Worm (Caenorhabditis elegans) whole organism, late embryonic: Measurements from ENCODE around the gene rps-4.
A peak's percentile ranks its signal among the peaks of the same experiment; 100 is the strongest.

ENCODE experiments used
- C08G9.2 ChIP-seq: sonication (generic microtip); optimal IDR thresholded peaks from 2 replicates; lab custom pipeline; 2016; ENCODE audit warnings: mild to moderate bottlenecking, missing genetic modification characterization, moderate library complexity, missing compliant biosample characterization
- K02D7.2 ChIP-seq: sonication (generic microtip); optimal IDR thresholded peaks from 2 replicates; lab custom pipeline; 2017; ENCODE audit warnings: mild to moderate bottlenecking, missing genetic modification characterization, missing compliant biosample characterization
- K09A11.1 ChIP-seq: sonication (generic microtip); optimal IDR thresholded peaks from 2 replicates; lab custom pipeline; 2017; ENCODE audit warnings: antibody characterized with exemption, mild to moderate bottlenecking, missing genetic modification characterization, missing compliant biosample characterization; ENCODE audit not compliant: insufficient read depth
- ceh-18 ChIP-seq: sonication (generic microtip); optimal IDR thresholded peaks from 2 replicates; lab custom pipeline; 2016; ENCODE audit warnings: missing genetic modification characterization, missing compliant biosample characterization
- ceh-19 ChIP-seq: fragments of 200-800 bp; sonication (Bioruptor generic); optimal IDR thresholded peaks from 2 replicates; lab custom pipeline; 2018; ENCODE audit warnings: mild to moderate bottlenecking, missing genetic modification characterization, missing compliant biosample characterization
- ceh-22 ChIP-seq: sonication (generic microtip); optimal IDR thresholded peaks from 2 replicates; lab custom pipeline; 2017; ENCODE audit warnings: missing biosample characterization, missing genetic modification characterization
- ceh-30 ChIP-seq: fragments of 150-350 bp; optimal IDR thresholded peaks from 2 replicates; lab custom pipeline; 2014; ENCODE audit warnings: missing biosample characterization, missing genetic modification characterization
- ceh-31 ChIP-seq: sonication (generic microtip); optimal IDR thresholded peaks from 2 replicates; lab custom pipeline; 2016; ENCODE audit warnings: missing genetic modification characterization, missing compliant biosample characterization
- ceh-34 ChIP-seq: sonication (generic microtip); optimal IDR thresholded peaks from 2 replicates; lab custom pipeline; 2016; ENCODE audit warnings: mild to moderate bottlenecking, missing genetic modification characterization, missing compliant biosample characterization
- ceh-45 ChIP-seq: fragments of 200-800 bp; sonication (Bioruptor generic); IDR thresholded peaks from 2 replicates; pipeline ENCODE4 v1.3.6; 2022; ENCODE audit warnings: missing genetic modification reagents, missing genetic modification characterization, missing compliant biosample characterization
- ceh-6 ChIP-seq: fragments of 200-800 bp; sonication (Bioruptor generic); optimal IDR thresholded peaks from 2 replicates; lab custom pipeline; 2018; ENCODE audit warnings: mild to moderate bottlenecking, missing genetic modification characterization, missing compliant biosample characterization
- che-1 ChIP-seq: sonication (generic microtip); optimal IDR thresholded peaks from 2 replicates; lab custom pipeline; 2016; ENCODE audit warnings: mild to moderate bottlenecking, missing genetic modification characterization, missing compliant biosample characterization
- dmd-4 ChIP-seq: sonication (generic microtip); optimal IDR thresholded peaks from 2 replicates; lab custom pipeline; 2016; ENCODE audit warnings: borderline replicate concordance, missing genetic modification characterization, missing compliant biosample characterization
- dve-1 ChIP-seq: sonication (generic microtip); optimal IDR thresholded peaks from 2 replicates; lab custom pipeline; 2017; ENCODE audit warnings: antibody characterized with exemption, mild to moderate bottlenecking, missing genetic modification characterization, missing compliant biosample characterization
- elt-2 ChIP-seq: sonication (generic microtip); optimal IDR thresholded peaks from 2 replicates; lab custom pipeline; 2016; ENCODE audit warnings: missing genetic modification reagents, missing genetic modification characterization, missing compliant biosample characterization
- elt-4 ChIP-seq: sonication (generic microtip); optimal IDR thresholded peaks from 2 replicates; lab custom pipeline; 2016; ENCODE audit warnings: missing genetic modification characterization, missing compliant biosample characterization
- ets-4 ChIP-seq: sonication (generic microtip); optimal IDR thresholded peaks from 2 replicates; lab custom pipeline; 2016; ENCODE audit warnings: missing genetic modification characterization, missing compliant biosample characterization
- hlh-13 ChIP-seq: fragments of 200-800 bp; sonication (Bioruptor generic); optimal IDR thresholded peaks from 2 replicates; lab custom pipeline; 2018; ENCODE audit warnings: mild to moderate bottlenecking, missing genetic modification characterization, missing compliant biosample characterization
- hlh-30 ChIP-seq: sonication (generic microtip); optimal IDR thresholded peaks from 2 replicates; lab custom pipeline; 2017; ENCODE audit warnings: antibody characterized with exemption, missing genetic modification characterization, missing compliant biosample characterization; ENCODE audit not compliant: insufficient read depth
- nfya-1 ChIP-seq: sonication (generic microtip); optimal IDR thresholded peaks from 2 replicates; lab custom pipeline; 2017; ENCODE audit warnings: missing genetic modification characterization, mild to moderate bottlenecking, missing compliant biosample characterization, antibody characterized with exemption, moderate library complexity
- nhr-232 ChIP-seq: sonication (generic microtip); optimal IDR thresholded peaks from 2 replicates; lab custom pipeline; 2016; ENCODE audit warnings: missing genetic modification characterization, missing compliant biosample characterization
- npax-4 ChIP-seq: sonication (generic microtip); optimal IDR thresholded peaks from 2 replicates; lab custom pipeline; 2016; ENCODE audit warnings: missing genetic modification characterization, missing compliant biosample characterization
- pat-9 ChIP-seq: fragments of 200-800 bp; sonication (Bioruptor generic); optimal IDR thresholded peaks from 2 replicates; lab custom pipeline; 2018; ENCODE audit warnings: mild to moderate bottlenecking, missing genetic modification characterization, moderate library complexity, missing compliant biosample characterization
- pax-1 ChIP-seq: fragments of 150-350 bp; optimal IDR thresholded peaks from 2 replicates; lab custom pipeline; 2014; ENCODE audit warnings: missing biosample characterization, missing genetic modification characterization
- pqm-1 ChIP-seq: sonication (generic microtip); optimal IDR thresholded peaks from 2 replicates; lab custom pipeline; 2016; ENCODE audit warnings: missing genetic modification characterization, missing compliant biosample characterization
- pros-1 ChIP-seq: fragments of 150-350 bp; optimal IDR thresholded peaks from 2 replicates; lab custom pipeline; 2014; ENCODE audit warnings: missing biosample characterization, missing genetic modification reagents, missing genetic modification characterization
- ref-2 ChIP-seq: sonication (generic microtip); optimal IDR thresholded peaks from 2 replicates; lab custom pipeline; 2016; ENCODE audit warnings: missing genetic modification characterization, missing compliant biosample characterization
- rnt-1 ChIP-seq: sonication (generic microtip); optimal IDR thresholded peaks from 2 replicates; lab custom pipeline; 2016; ENCODE audit warnings: missing genetic modification characterization, missing compliant biosample characterization
- sox-4 ChIP-seq: sonication (generic microtip); optimal IDR thresholded peaks from 2 replicates; lab custom pipeline; 2017; ENCODE audit warnings: mild to moderate bottlenecking, missing genetic modification characterization, inconsistent platforms, missing compliant biosample characterization
- ttx-3 ChIP-seq: sonication (generic microtip); optimal IDR thresholded peaks from 2 replicates; lab custom pipeline; 2016; ENCODE audit warnings: missing genetic modification reagents, missing genetic modification characterization, missing compliant biosample characterization
- unc-3 ChIP-seq, 2 experiments: fragments of 200-800 bp in 1 of 2; sonication (Bioruptor generic) in 1 of 2; sonication (generic microtip) in 1 of 2; conservative IDR thresholded peaks in 1 of 2; optimal IDR thresholded peaks in 1 of 2; 2 replicates each; pipeline versions ENCODE4 v1.3.6 to Lab custom; 2016 to 2022; ENCODE audit warnings: missing compliant biosample characterization in 2 of 2, missing genetic modification characterization in 2 of 2, missing genetic modification reagents in 1 of 2
- unc-55 ChIP-seq: sonication (generic microtip); optimal IDR thresholded peaks from 2 replicates; lab custom pipeline; 2017; ENCODE audit warnings: missing biosample characterization, missing genetic modification reagents, missing genetic modification characterization
- ztf-16 ChIP-seq: sonication (generic microtip); optimal IDR thresholded peaks from 2 replicates; lab custom pipeline; 2017; ENCODE audit warnings: missing genetic modification characterization, missing compliant biosample characterization

Gene rps-4

DNA sequence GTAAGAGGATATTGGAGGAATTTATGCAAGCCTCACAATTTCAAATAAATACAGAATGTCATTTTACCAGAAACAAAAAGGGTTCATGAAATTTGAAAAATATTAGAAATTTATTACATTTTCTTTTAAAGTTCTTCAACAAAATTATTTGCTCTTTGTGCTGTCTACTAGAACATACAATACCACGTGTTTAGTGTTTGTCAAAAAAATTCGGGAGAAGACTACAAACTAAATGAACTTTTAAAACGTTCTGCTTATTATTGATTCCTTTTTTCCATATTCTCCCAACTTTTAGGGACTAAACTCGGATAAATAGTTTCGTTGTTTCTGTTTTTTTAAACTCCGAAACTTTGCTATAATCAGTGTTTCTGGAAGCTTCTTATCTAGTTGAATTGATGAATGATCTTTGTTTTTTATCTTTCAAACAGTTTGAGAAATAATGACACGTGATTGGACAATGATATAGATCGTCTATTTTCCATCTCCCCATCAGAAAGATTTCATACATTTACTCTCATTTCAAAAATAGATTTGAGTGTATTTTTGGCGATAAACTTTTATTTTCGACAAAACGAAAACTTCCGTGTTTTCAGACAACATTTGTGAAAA, 35.7 kb downstream of the rps-4 start:
- no peak for TF ChIP-seq ets-4
- no peak for TF ChIP-seq ref-2
- TF ChIP-seq ceh-22 (tag; lab: Kevin White, UChicago) = no peak
- TF ChIP-seq hlh-13 (GFP tag; lab: Kevin White, UChicago) = no peak
- no peak for TF ChIP-seq ttx-3
- TF ChIP-seq che-1 (tag; lab: Kevin White, UChicago) = no peak
- no peak for TF ChIP-seq ceh-6 (GFP tag; lab: Kevin White, UChicago)
- no peak for TF ChIP-seq K09A11.1 (tag; lab: Kevin White, UChicago)
- TF ChIP-seq elt-4 (tag; lab: Kevin White, UChicago) = no peak
- no peak for TF ChIP-seq dve-1 (tag; lab: Kevin White, UChicago)
- TF ChIP-seq npax-4 (tag; lab: Kevin White, UChicago) = no peak
- TF ChIP-seq ceh-19 (GFP tag; lab: Kevin White, UChicago) = no peak
- no peak for TF ChIP-seq ztf-16 (tag; lab: Kevin White, UChicago)

DNA sequence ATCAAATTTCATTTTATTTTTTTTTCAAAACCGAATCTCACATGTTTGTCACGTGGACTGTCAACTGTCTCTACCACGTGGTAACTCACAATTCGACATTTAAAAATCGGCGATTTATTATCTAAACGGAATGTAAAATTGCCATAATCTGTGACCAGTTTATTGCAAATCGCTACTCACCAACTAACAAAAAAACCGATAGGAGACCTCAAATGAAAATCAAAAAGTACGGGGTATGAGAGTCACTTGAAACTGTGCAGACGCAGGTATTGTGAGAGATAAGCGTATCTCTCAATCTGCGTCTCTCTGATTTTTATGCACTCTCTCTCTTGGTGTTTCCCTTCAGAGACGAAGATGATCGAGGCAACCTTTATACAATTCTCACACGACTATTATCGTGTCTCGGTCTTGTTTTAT, 36.7 kb downstream of the rps-4 start:
- TF ChIP-seq elt-2 (tag; lab: Kevin White, UChicago) (peak; percentile 62), pqm-1 (tag; lab: Kevin White, UChicago) (peak; percentile 30), unc-55 (GFP tag; lab: Kevin White, UChicago) (peak; percentile 13), pat-9 (tag; lab: Kevin White, UChicago) (no peak), ceh-18 (tag; lab: Kevin White, UChicago) (peak; percentile 1), dve-1 (tag; lab: Kevin White, UChicago) (peak; percentile 27)

DNA sequence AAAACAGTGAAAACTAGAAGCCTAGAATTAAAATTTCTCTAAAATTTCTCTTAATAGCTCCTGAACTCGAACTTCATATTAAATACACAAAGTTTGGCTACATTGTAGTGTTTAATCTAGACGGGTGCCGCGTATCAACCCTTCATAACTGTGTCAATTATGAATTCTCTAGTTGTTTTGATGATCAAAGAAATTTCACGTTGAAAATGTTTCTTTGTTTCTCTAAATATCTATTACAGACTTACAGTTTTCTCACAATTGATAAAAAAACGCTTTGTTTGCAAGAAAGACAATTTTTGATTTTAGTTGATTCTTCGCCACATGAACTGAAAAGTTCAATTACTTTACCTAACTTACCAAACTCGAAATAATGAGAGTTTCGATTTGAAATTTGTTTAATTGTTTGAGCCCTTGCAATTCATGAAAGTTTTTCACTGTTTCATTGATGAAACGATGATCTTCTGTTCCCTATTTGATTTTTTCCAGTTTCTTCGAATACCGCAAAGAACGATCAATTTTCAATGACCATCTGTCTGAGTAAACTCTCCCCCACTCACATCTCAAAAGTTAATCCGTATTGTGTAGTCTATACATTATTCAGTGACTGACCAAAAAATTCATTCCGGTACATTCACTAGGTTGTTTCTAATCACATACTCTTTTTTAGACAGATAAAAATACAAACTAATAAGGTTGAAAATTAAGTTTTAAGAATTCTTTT, 37.7 kb downstream of the rps-4 start:
- TF ChIP-seq ceh-31 (tag; lab: Kevin White, UChicago) = no peak
- no peak for TF ChIP-seq unc-3 (GFP tag; conservative IDR thresholded peaks at IDR 0.05; lab: Robert Waterston, UW)
- TF ChIP-seq unc-3 (tag; optimal IDR thresholded peaks at IDR 0.05; lab: Kevin White, UChicago) = no peak
- TF ChIP-seq sox-4 (tag; lab: Kevin White, UChicago) = no peak
- TF ChIP-seq K02D7.2 = no peak
- TF ChIP-seq nhr-232 = no peak
- TF ChIP-seq ceh-30 (tag; lab: Kevin White, UChicago) = no peak
- TF ChIP-seq hlh-30 (tag; lab: Kevin White, UChicago) = no peak
- TF ChIP-seq dmd-4 (tag; lab: Kevin White, UChicago) = no peak
- no peak for TF ChIP-seq rnt-1 (tag; lab: Kevin White, UChicago)
- no peak for TF ChIP-seq ceh-45
- TF ChIP-seq nfya-1 (tag; lab: Kevin White, UChicago) = no peak
- TF ChIP-seq ceh-6 (GFP tag; lab: Kevin White, UChicago) = no peak
- TF ChIP-seq pros-1 (tag; lab: Kevin White, UChicago) = no peak
- TF ChIP-seq ceh-34 (tag; lab: Kevin White, UChicago) = no peak
- TF ChIP-seq, all 69 proteins: peak for 0

DNA sequence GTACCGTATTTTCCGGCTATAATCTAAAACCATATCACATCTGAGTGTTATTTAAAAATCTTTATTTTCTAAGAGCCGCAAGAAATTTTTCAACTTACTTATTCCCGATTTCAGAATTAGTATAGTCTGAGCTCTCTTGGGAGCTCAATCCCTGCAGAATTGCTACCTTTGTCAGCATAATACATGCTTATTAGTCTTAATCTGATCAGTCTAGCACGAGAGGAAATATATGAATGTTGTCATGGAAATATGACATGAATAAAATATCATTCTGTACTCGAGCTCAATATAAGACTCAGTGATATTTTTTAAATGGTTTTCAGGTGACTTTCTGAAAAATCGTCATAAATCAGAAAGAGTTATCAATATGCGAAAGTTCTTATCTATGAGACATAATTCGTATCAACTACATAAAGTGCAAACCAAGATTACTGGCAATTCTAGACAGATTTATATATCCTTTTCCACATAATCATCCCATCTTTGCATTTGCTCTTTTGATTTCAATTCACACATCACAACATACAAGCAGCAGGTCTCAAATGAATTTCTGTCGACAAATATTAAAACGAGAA, 39.0 kb downstream of the rps-4 start:
- no peak for TF ChIP-seq C08G9.2 (tag; lab: Kevin White, UChicago)
- TF ChIP-seq pat-9 (tag; lab: Kevin White, UChicago) = no peak
- TF ChIP-seq elt-2 (tag; lab: Kevin White, UChicago) = peak; percentile 19
- TF ChIP-seq pax-1 (tag; lab: Kevin White, UChicago) = no peak
